Worm (Caenorhabditis elegans) whole organism, L3 larva: ENCODE results near the gene clec-37.

Experiments
- R02D3.7 ChIP-seq: fragments of 150-350 bp; optimal IDR thresholded peaks from 2 replicates; lab custom pipeline; 2014; ENCODE audit warnings: missing biosample characterization, missing genetic modification characterization
- mdl-1 ChIP-seq: fragments of 150-350 bp; optimal IDR thresholded peaks from 2 replicates; lab custom pipeline; 2014; ENCODE audit warnings: missing biosample characterization, missing genetic modification characterization
- nhr-237 ChIP-seq: fragments of 150-350 bp; optimal IDR thresholded peaks from 2 replicates; lab custom pipeline; 2014; ENCODE audit warnings: missing biosample characterization, missing genetic modification characterization
- nhr-25 ChIP-seq: sonication (generic microtip); optimal IDR thresholded peaks from 2 replicates; lab custom pipeline; 2017; ENCODE audit warnings: missing biosample characterization, missing genetic modification characterization
- snpc-4 ChIP-seq: fragments of 150-350 bp; optimal IDR thresholded peaks from 2 replicates; lab custom pipeline; 2014; ENCODE audit warnings: missing biosample characterization, missing genetic modification characterization

- TF ChIP-seq nhr-237 (tag; lab: Kevin White, UChicago) (no peak), snpc-4 (tag; lab: Kevin White, UChicago) (no peak), nhr-25 (tag; lab: Kevin White, UChicago) (no peak), mdl-1 (no peak), R02D3.7 (no peak)
Measured at ce11 chrV:16853956-16854683, 2.2 kb upstream of the clec-37 start, which contains the start of the genes clec-35 and clec-27.
